Worm (Caenorhabditis elegans): ENCODE data around the gene daf-7.

- TF ChIP-seq syd-9 (tag; optimal IDR thresholded peaks at IDR 0.05) (no peak), zip-5 (tag; optimal IDR thresholded peaks at IDR 0.05) (no peak), ceh-31 (tag; optimal IDR thresholded peaks at IDR 0.05) (no peak), unc-55 (GFP tag; optimal IDR thresholded peaks at IDR 0.05) (no peak), ceh-2 (tag; optimal IDR thresholded peaks at IDR 0.05) (no peak), pqm-1 (tag; optimal IDR thresholded peaks at IDR 0.05) (no peak), ahr-1 (tag; optimal IDR thresholded peaks at IDR 0.05) (no peak), ceh-19 (GFP tag; optimal IDR thresholded peaks at IDR 0.05) (no peak), lin-11 (tag; optimal IDR thresholded peaks at IDR 0.05) (no peak)
These were observed 36.2 kb upstream of the daf-7 start for ce11 chrIII:775443-775842.
